Fruit fly (Drosophila melanogaster) Kc167 (cell line): ENCODE data around the gene FASN2.

Experiments
- Myc ChIP-seq: fragments of >200 bp; optimal IDR thresholded peaks from 2 replicates; lab custom pipeline; 2017; ENCODE audit warnings: missing external identifiers
- Sin3A ChIP-seq: fragments of >200 bp; optimal IDR thresholded peaks from 2 replicates; lab custom pipeline; 2018; ENCODE audit warnings: missing external identifiers
- h ChIP-seq: fragments of >200 bp; optimal IDR thresholded peaks from 3 replicates; lab custom pipeline; 2018; ENCODE audit warnings: missing external identifiers
- insv ChIP-seq: fragments of >200 bp; optimal IDR thresholded peaks from 3 replicates; lab custom pipeline; 2018; ENCODE audit warnings: missing external identifiers
- psq ChIP-seq: fragments of >200 bp; optimal IDR thresholded peaks from 2 replicates; lab custom pipeline; 2017; ENCODE audit warnings: missing external identifiers
- ttk ChIP-seq: sonication (Bioruptor generic); optimal IDR thresholded peaks from 2 replicates; lab custom pipeline; 2017; ENCODE audit warnings: missing external identifiers

Gene FASN2

DNA sequence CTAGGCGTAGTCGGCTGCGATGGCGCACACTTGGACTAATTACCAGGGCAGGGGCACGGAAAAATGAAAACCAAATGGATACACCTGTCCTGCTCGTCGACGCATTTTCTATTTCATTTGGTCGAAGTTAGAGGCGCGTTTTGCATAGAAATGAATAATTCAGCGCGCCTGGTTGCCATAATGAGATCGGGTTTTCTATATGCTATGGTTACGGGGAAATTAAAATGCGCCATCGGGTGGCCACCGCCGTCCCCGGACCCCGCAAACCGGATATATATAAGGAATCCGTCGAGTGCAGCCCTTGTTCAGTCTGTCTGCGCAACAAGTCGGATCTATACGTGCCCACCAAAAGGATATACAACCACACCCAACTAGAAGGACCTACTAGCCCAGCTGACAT, at the start of gene FASN2:
TSS of gene FASN2 (plus strand) at position 301 of the 400 bp plus-strand sequence.
- TF ChIP-seq psq (lab: Kevin White, UChicago) = no peak
- no peak for TF ChIP-seq ttk
- TF ChIP-seq insv (lab: Kevin White, UChicago) = no peak
- no peak for TF ChIP-seq Myc (lab: Kevin White, UChicago)
- no peak for TF ChIP-seq h (lab: Kevin White, UChicago)
- no peak for TF ChIP-seq Sin3A (lab: Kevin White, UChicago)

DNA sequence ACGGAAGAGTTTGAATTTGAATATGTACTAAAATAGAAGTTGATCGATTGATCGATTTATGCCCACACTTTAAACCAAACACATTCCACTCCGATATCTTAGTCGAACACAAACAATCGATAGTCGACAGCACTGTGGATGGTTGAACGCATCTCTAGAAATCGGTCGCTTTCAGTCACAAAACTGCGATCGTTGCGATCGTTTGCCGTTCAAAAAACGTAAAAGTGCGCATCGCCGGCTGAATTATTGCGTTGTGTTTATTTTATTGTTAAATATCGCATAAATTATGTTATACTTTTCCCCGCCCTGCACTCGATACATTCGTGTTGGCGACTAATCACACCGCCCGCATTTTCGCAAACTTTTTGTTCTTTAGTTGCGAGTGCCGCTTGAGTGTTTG, 44.6 kb upstream of the FASN2 start, which contains the start of gene Ccdc85:
TSS of gene Ccdc85 (plus strand) at position 174 of the 400 bp plus-strand sequence.
- TF ChIP-seq insv (lab: Kevin White, UChicago) (no peak), ttk (no peak), Sin3A (lab: Kevin White, UChicago) (no peak), psq (lab: Kevin White, UChicago) (no peak), h (lab: Kevin White, UChicago) (no peak), Myc (lab: Kevin White, UChicago) (no peak)

DNA sequence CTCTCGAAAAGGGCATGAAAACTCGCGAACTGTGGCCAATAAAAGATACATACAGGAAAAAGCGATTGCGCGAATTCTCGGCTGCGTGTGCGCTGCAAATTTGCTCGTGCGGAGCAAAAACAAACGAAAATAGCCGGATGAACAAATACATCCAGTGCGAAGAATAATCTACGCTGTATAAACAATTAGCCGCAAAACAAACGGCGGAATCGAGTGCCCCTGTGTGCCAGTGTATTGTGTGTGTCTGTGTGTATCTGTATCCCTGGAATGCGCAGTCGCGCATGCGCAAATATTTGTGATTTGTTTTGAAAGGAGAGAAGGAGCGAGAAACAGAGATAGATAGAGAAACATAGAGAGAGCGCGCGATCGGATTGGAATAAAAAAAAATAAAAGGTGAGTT, 44.1 kb upstream of the FASN2 start:
- TF ChIP-seq h (lab: Kevin White, UChicago) = no peak
- no peak for TF ChIP-seq Myc (lab: Kevin White, UChicago)
- no peak for TF ChIP-seq ttk

DNA sequence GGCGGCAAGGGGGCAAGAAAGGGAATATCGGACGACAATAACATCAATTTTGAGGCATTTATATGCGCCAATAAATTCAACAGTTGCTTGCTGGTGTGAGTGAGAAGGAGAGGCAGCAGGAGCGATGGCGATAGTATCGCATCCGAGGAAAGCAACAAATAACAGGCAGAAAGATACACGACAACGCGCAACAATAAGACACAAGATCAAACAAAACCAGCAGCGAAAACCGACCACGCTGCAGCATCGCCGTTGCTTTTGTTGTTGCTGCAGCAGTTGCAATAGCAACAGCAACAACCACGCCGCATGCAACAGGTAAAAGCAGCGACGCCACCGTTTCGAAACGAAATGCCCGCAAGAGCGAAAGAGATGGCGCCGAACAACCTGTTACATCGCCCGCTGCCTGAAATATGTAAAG, 43.2 kb upstream of the FASN2 start:
- no peak for TF ChIP-seq psq (lab: Kevin White, UChicago)
- no peak for TF ChIP-seq Sin3A (lab: Kevin White, UChicago)
- TF ChIP-seq ttk = no peak
- TF ChIP-seq Myc (lab: Kevin White, UChicago) = no peak
- no peak for TF ChIP-seq insv (lab: Kevin White, UChicago)
- TF ChIP-seq h (lab: Kevin White, UChicago) = no peak

DNA sequence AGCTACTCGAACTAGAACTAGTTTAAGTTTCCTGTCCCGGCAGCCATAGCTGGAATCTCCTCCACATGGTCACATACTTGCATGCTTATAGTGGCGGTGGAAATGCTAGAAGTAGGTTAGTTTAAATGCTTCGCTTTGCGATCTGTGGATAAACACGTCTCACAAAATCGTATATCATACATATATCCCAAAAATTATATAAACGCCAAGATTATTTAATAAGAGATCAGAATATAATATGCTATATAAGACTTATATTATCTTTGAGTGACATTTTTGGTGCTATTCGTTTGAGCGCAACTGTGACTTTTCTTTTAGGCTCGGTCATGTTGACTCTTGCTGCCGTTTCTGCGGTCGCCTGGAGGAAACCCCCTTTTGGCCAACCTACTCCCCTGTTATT, 41.8 kb upstream of the FASN2 start:
- no peak for TF ChIP-seq Myc (lab: Kevin White, UChicago)
- no peak for TF ChIP-seq ttk
- no peak for TF ChIP-seq insv (lab: Kevin White, UChicago)
- TF ChIP-seq h (lab: Kevin White, UChicago) = no peak
- no peak for TF ChIP-seq psq (lab: Kevin White, UChicago)
- TF ChIP-seq Sin3A (lab: Kevin White, UChicago) = no peak

dm6 chr2L:3003399-3003798, 40.3 kb upstream of the FASN2 start:
- TF ChIP-seq h (lab: Kevin White, UChicago) (no peak), psq (lab: Kevin White, UChicago) (no peak), Myc (lab: Kevin White, UChicago) (no peak), Sin3A (lab: Kevin White, UChicago) (no peak), ttk (no peak), insv (lab: Kevin White, UChicago) (no peak)

- TF ChIP-seq h (lab: Kevin White, UChicago) (no peak), psq (lab: Kevin White, UChicago) (no peak), Sin3A (lab: Kevin White, UChicago) (no peak), insv (lab: Kevin White, UChicago) (no peak), Myc (lab: Kevin White, UChicago) (no peak), ttk (no peak)
These were observed 39.1 kb upstream of the FASN2 start for dm6 chr2L:3004601-3005000.

DNA sequence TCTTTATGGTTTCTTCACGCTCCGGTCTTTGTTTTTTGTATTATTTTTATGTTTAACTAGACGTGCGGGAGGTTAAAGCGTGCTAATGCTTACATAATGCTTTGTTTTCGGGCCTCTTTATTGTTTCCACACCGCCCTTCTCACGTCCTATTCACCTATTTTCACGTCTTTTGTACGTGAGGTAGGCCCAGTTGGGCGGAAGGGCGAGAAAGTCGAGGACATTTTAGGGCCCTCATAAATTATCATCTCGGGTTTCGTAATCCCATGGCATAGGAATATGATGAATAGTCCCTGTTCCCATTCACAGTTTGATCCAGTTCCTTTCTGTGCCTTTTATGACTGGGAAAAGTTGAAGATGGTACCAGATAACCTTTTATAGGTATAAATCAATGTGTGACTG, 38.3 kb upstream of the FASN2 start:
- TF ChIP-seq psq (lab: Kevin White, UChicago) = no peak
- TF ChIP-seq Myc (lab: Kevin White, UChicago) = no peak
- TF ChIP-seq h (lab: Kevin White, UChicago) = no peak
- no peak for TF ChIP-seq Sin3A (lab: Kevin White, UChicago)
- no peak for TF ChIP-seq insv (lab: Kevin White, UChicago)
- TF ChIP-seq ttk = no peak

dm6 chr2L:3006194-3006593, 37.6 kb upstream of the FASN2 start:
- TF ChIP-seq h (lab: Kevin White, UChicago) (no peak), insv (lab: Kevin White, UChicago) (no peak), Myc (lab: Kevin White, UChicago) (no peak)

DNA sequence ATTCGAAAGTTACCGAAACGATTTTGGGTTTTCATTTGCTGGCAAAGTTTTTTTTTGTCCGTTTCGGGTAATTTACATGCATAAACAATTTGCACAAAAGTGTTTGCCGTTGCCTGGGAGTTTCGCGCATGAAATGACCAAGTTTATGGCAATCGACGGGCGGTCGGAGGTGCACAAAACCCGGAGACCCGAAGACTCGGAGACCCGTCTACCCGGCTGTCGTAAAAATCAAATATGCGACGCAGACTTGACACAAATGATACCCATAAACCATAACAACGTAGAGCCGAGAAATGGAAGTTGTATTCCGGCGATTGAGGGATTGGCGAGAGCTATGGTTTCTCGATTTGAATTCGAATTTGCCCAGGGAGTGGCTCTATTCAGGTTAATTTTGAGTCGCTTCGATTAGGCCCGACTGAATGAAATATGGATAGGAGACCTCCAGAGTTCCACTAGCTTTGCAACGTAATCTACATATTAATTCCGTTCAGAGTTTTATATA, 36.8 kb upstream of the FASN2 start:
- TF ChIP-seq psq (lab: Kevin White, UChicago) (no peak), insv (lab: Kevin White, UChicago) (no peak), h (lab: Kevin White, UChicago) (no peak), Myc (lab: Kevin White, UChicago) (no peak), ttk (no peak), Sin3A (lab: Kevin White, UChicago) (no peak)

DNA sequence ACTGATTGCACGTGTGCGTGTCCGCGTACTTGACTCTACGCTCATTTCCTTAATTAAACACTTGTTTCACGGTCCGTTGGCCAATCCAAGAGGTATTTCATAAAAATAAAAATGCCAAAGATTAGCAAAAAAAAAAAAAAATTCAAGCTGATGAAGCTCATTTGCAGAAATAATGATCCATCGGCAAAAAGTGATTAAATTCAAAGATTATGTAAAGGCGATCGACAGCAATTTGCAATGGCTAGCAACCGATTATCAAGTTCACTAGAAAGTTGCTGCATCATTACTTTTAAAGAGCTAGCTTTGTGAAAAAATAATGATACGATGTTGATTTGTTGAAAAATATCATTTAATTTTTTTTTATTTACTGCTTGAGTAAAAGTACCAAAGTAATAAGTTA, 34.3 kb upstream of the FASN2 start:
- no peak for TF ChIP-seq psq (lab: Kevin White, UChicago)

dm6 chr2L:3011484-3011883, 32.3 kb upstream of the FASN2 start:
- TF ChIP-seq ttk = no peak
- TF ChIP-seq insv (lab: Kevin White, UChicago) = no peak
- TF ChIP-seq psq (lab: Kevin White, UChicago) = no peak
- no peak for TF ChIP-seq h (lab: Kevin White, UChicago)
- no peak for TF ChIP-seq Sin3A (lab: Kevin White, UChicago)
- no peak for TF ChIP-seq Myc (lab: Kevin White, UChicago)

dm6 chr2L:3012780-3013179, 31.0 kb upstream of the FASN2 start:
- TF ChIP-seq Sin3A (lab: Kevin White, UChicago) (no peak), h (lab: Kevin White, UChicago) (no peak), psq (lab: Kevin White, UChicago) (no peak), ttk (no peak), Myc (lab: Kevin White, UChicago) (no peak), insv (lab: Kevin White, UChicago) (no peak)
